Worm (Caenorhabditis elegans): Measurements from ENCODE around the gene K08B12.1.
A peak's percentile ranks its signal among the peaks of the same experiment; 100 is the strongest.

The K08B12.1 gene

ce11 chrV:6227326-6228246 is 31.6 kb upstream of the K08B12.1 start (continued):
- TF ChIP-seq elt-4 (tag; optimal IDR thresholded peaks at IDR 0.05) = no peak
- TF ChIP-seq nhr-11 (tag; optimal IDR thresholded peaks at IDR 0.05) = no peak
- TF ChIP-seq mec-3 (tag; optimal IDR thresholded peaks at IDR 0.05; ENCODE audit: borderline replicate concordance) = no peak
- TF ChIP-seq ahr-1 (tag; optimal IDR thresholded peaks at IDR 0.05) = no peak
- peak; percentile 96 for TF ChIP-seq ceh-31 (tag; optimal IDR thresholded peaks at IDR 0.05)
- TF ChIP-seq tbx-7 (tag; optimal IDR thresholded peaks at IDR 0.05) = peak; percentile 7
- peak; percentile 83 for TF ChIP-seq unc-55 (GFP tag; optimal IDR thresholded peaks at IDR 0.05)
- TF ChIP-seq hlh-13 (GFP tag; optimal IDR thresholded peaks at IDR 0.05) = no peak
- peak; percentile 91 for TF ChIP-seq ama-1 (optimal IDR thresholded peaks at IDR 0.05)
- peak; percentile 41 for TF ChIP-seq sox-4 (tag; optimal IDR thresholded peaks at IDR 0.05)
- peak; percentile 70 for TF ChIP-seq fkh-10 (GFP tag; optimal IDR thresholded peaks at IDR 0.05)
- peak; percentile 42 for TF ChIP-seq ets-4 (tag; optimal IDR thresholded peaks at IDR 0.05)
- TF ChIP-seq ttx-3 (tag; optimal IDR thresholded peaks at IDR 0.05) = no peak
- peak; percentile 84 for TF ChIP-seq F13H6.1 (tag; optimal IDR thresholded peaks at IDR 0.05)
- TF ChIP-seq ceh-30 (tag; optimal IDR thresholded peaks at IDR 0.05) = no peak
- no peak for TF ChIP-seq fkh-6 (tag; optimal IDR thresholded peaks at IDR 0.05)
- TF ChIP-seq elt-2 (tag; optimal IDR thresholded peaks at IDR 0.05) = peak; percentile 60
- no peak for TF ChIP-seq lim-6 (tag; optimal IDR thresholded peaks at IDR 0.05)
- TF ChIP-seq ceh-22 (tag; optimal IDR thresholded peaks at IDR 0.05) = no peak
- peak; percentile 92 for TF ChIP-seq nfya-1 (tag; optimal IDR thresholded peaks at IDR 0.05)
- TF ChIP-seq odd-2 (tag; optimal IDR thresholded peaks at IDR 0.05) = peak; percentile 10
- peak; percentile 71 for TF ChIP-seq ceh-2 (tag; optimal IDR thresholded peaks at IDR 0.05)
- TF ChIP-seq ceh-34 (tag; optimal IDR thresholded peaks at IDR 0.05) = peak; percentile 98
- no peak for TF ChIP-seq nhr-232 (tag; optimal IDR thresholded peaks at IDR 0.05)
- peak; percentile 94 for TF ChIP-seq ref-2 (tag; optimal IDR thresholded peaks at IDR 0.05)
- peak; percentile 81 for TF ChIP-seq ceh-14 (tag; optimal IDR thresholded peaks at IDR 0.05)
- no peak; the same call in 1 of the 2 replicates for TF ChIP-seq unc-3 (GFP tag; conservative IDR thresholded peaks at IDR 0.05)
- no peak for TF ChIP-seq unc-3 (tag; optimal IDR thresholded peaks at IDR 0.05)
- TF ChIP-seq sox-2 (GFP tag; IDR thresholded peaks at IDR 0.05) = no peak; the same call in none of the 2 replicates
- TF ChIP-seq zip-5 (tag; optimal IDR thresholded peaks at IDR 0.05) = peak; percentile 8

DNA sequence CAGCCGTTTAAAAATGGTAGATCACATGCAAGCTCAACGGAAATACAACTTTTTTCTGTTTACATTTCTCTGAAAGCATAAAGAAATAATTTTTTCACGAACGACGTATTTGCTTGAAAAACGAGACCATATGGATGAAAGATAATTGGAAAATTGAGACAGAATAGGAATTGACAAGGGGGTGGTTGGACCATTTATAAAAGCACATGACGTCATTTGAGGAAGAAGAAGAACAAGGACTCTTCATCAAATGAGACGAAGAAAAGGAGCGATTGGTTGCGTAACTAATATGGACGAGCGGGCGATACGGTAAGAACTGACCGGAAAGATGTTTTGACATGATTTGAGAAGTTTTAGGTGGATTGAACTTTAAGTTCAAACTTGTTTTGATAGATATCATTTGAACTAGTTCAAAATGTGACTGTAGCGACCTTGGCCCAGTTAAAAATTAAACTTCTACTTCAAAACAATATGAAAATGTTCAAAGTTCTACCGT is 30.7 kb upstream of the K08B12.1 start:
- TF ChIP-seq unc-42 (tag; optimal IDR thresholded peaks at IDR 0.05) (peak; percentile 7), nfya-1 (tag; optimal IDR thresholded peaks at IDR 0.05) (peak; percentile 54), unc-55 (GFP tag; optimal IDR thresholded peaks at IDR 0.05) (peak; percentile 1), mec-3 (tag; optimal IDR thresholded peaks at IDR 0.05; ENCODE audit: borderline replicate concordance) (no peak), hlh-30 (tag; optimal IDR thresholded peaks at IDR 0.05; ENCODE audit: insufficient read depth) (peak; percentile 51), ceh-22 (tag; optimal IDR thresholded peaks at IDR 0.05) (peak; percentile 10)

DNA sequence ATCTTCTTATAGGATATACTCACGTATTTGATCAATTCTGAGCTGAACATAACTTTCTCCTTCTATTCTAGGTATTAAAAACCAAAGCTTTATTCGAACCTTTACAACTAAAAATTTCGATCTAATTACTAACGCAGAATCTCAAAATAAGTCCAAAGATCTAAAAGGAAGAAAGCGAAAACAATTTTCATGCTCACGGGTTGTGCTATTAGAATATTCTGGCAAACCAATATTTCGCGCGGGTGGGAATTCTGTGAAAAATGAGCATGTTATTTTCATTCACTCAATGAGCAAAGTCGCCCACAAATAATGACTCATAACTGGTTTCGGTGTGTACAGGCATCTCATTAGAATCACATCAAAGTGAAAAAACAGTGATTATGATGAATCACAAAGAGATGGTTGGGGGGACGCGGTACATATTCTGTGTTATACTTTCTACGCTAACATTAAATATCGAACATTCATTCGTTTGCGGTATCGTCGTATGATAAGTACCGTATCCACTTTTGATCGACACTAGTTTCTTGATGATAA is 30.2 kb upstream of the K08B12.1 start:
- no peak for TF ChIP-seq ref-2 (tag; optimal IDR thresholded peaks at IDR 0.05)
- no peak for TF ChIP-seq odd-2 (tag; optimal IDR thresholded peaks at IDR 0.05)
- TF ChIP-seq sox-4 (tag; optimal IDR thresholded peaks at IDR 0.05) = no peak
- TF ChIP-seq sox-2 (GFP tag; IDR thresholded peaks at IDR 0.05) = no peak
- TF ChIP-seq F13H6.1 (tag; optimal IDR thresholded peaks at IDR 0.05) = no peak
- no peak for TF ChIP-seq pqm-1 (tag; optimal IDR thresholded peaks at IDR 0.05)
- no peak for TF ChIP-seq T23F11.4 (GFP tag; optimal IDR thresholded peaks at IDR 0.05)
- no peak for TF ChIP-seq ceh-19 (GFP tag; optimal IDR thresholded peaks at IDR 0.05)
- no peak for TF ChIP-seq dmd-4 (tag; optimal IDR thresholded peaks at IDR 0.05; ENCODE audit: borderline replicate concordance)
- TF ChIP-seq fkh-6 (tag; optimal IDR thresholded peaks at IDR 0.05) = no peak
- TF ChIP-seq pha-2 (tag; optimal IDR thresholded peaks at IDR 0.05) = no peak
- no peak for TF ChIP-seq tbx-2 (tag; optimal IDR thresholded peaks at IDR 0.05)
- TF ChIP-seq ceh-48 (tag; optimal IDR thresholded peaks at IDR 0.05) = no peak
